Worm (Caenorhabditis elegans) whole organism, L4/young adult: ENCODE results near the gene spp-26.
"Not testable (repeated sequence)": the region's sequence is repeated elsewhere in the genome, so short reads cannot be mapped to it uniquely, and the experiment has no call there.

ENCODE experiments used
- W03F9.2 ChIP-seq: fragments of 150-350 bp; optimal IDR thresholded peaks from 2 replicates; lab custom pipeline; 2014; ENCODE audit warnings: missing biosample characterization, missing genetic modification characterization
- dao-5 ChIP-seq: sonication (generic microtip); optimal IDR thresholded peaks from 2 replicates; lab custom pipeline; 2016; ENCODE audit warnings: missing genotype, missing genetic modification characterization, moderate library complexity, missing compliant biosample characterization
- him-1 ChIP-seq: sonication (generic microtip); optimal IDR thresholded peaks from 2 replicates; lab custom pipeline; 2016; ENCODE audit warnings: missing genotype, missing genetic modification reagents, missing genetic modification characterization, missing compliant biosample characterization

spp-26 gene

ce11 chrV:6559105-6559504 is at the start of gene spp-26:
TSS of gene spp-26 (minus strand) at chrV:6559205.
- TF ChIP-seq him-1 (tag; lab: Kevin White, UChicago), result no peak
- no peak for TF ChIP-seq W03F9.2 (tag; lab: Kevin White, UChicago)
- no peak for TF ChIP-seq dao-5 (tag; lab: Kevin White, UChicago)

- TF ChIP-seq W03F9.2 (tag; lab: Kevin White, UChicago), result peak; percentile 40
- TF ChIP-seq dao-5 (tag; lab: Kevin White, UChicago), result no peak
These were observed 47.2 kb upstream of the spp-26 start for ce11 chrV:6606197-6606596.

ce11 chrV:6605275-6605674 is 46.3 kb upstream of the spp-26 start, which contains the start of gene ZK1055.7:
TSS of gene ZK1055.7 (minus strand) at chrV:6605375.
- TF ChIP-seq him-1 (tag; lab: Kevin White, UChicago) (no peak), W03F9.2 (tag; lab: Kevin White, UChicago) (no peak), dao-5 (tag; lab: Kevin White, UChicago) (no peak)

ce11 chrV:6602556-6603062 is 43.6 kb upstream of the spp-26 start, which contains the start of gene ZK1055.6:
TSS of gene ZK1055.6 (minus strand) at chrV:6602606.
- no peak for TF ChIP-seq dao-5 (tag; lab: Kevin White, UChicago)
- TF ChIP-seq him-1 (tag; lab: Kevin White, UChicago), result no peak
- TF ChIP-seq W03F9.2 (tag; lab: Kevin White, UChicago), result no peak

- TF ChIP-seq him-1 (tag; lab: Kevin White, UChicago) (no peak), dao-5 (tag; lab: Kevin White, UChicago) (no peak), W03F9.2 (tag; lab: Kevin White, UChicago) (no peak)
These were observed 34.8 kb upstream of the spp-26 start, which contains the start of gene hcp-1 for ce11 chrV:6593700-6594244. TSS of gene hcp-1 (plus strand) at chrV:6594194.

ce11 chrV:6590283-6590682 is 31.3 kb upstream of the spp-26 start, which contains the start of gene ZK1055.2:
TSS of gene ZK1055.2 (plus strand) at chrV:6590583.
- TF ChIP-seq dao-5 (tag; lab: Kevin White, UChicago) (no peak), W03F9.2 (tag; lab: Kevin White, UChicago) (no peak), him-1 (tag; lab: Kevin White, UChicago) (no peak)

- not testable (repeated sequence) for TF ChIP-seq him-1, W03F9.2, dao-5 (tag; lab: Kevin White, UChicago)
These were observed 22.8 kb upstream of the spp-26 start, which contains the start of gene ZK1055.4 for ce11 chrV:6581762-6582161. TSS of gene ZK1055.4 (plus strand) at chrV:6582062.

- TF ChIP-seq dao-5 (tag; lab: Kevin White, UChicago) (no peak), him-1 (tag; lab: Kevin White, UChicago) (no peak), W03F9.2 (tag; lab: Kevin White, UChicago) (no peak)
These were observed 21.0 kb upstream of the spp-26 start, which contains the start of gene EGAP9.3 for ce11 chrV:6579992-6580391. TSS of gene EGAP9.3 (minus strand) at chrV:6580122.

- TF ChIP-seq W03F9.2 (tag; lab: Kevin White, UChicago) (no peak), him-1 (tag; lab: Kevin White, UChicago) (no peak), dao-5 (tag; lab: Kevin White, UChicago) (no peak)
These were observed 17.6 kb upstream of the spp-26 start, which contains the start of gene EGAP9.4 for ce11 chrV:6576567-6576966. TSS of gene EGAP9.4 (plus strand) at chrV:6576867.

ce11 chrV:6575406-6576130 is 16.6 kb upstream of the spp-26 start, which contains the start of gene fut-2:
TSS of gene fut-2 (minus strand) at chrV:6575890.
- TF ChIP-seq dao-5 (tag; lab: Kevin White, UChicago), result no peak
- TF ChIP-seq him-1 (tag; lab: Kevin White, UChicago), result no peak
- no peak for TF ChIP-seq W03F9.2 (tag; lab: Kevin White, UChicago)

- TF ChIP-seq him-1 (tag; lab: Kevin White, UChicago) (no peak), dao-5 (tag; lab: Kevin White, UChicago) (no peak), W03F9.2 (tag; lab: Kevin White, UChicago) (no peak)
These were observed 6.9 kb upstream of the spp-26 start, which contains the start of gene K04A8.1 for ce11 chrV:6565851-6566386. TSS of gene K04A8.1 (plus strand) at chrV:6566336.

- TF ChIP-seq him-1 (tag; lab: Kevin White, UChicago) (no peak), dao-5 (tag; lab: Kevin White, UChicago) (no peak), W03F9.2 (tag; lab: Kevin White, UChicago) (no peak)
These were observed 2.6 kb upstream of the spp-26 start, which contains the start of gene spp-19 for ce11 chrV:6561592-6561991. TSS of gene spp-19 (minus strand) at chrV:6561692.

ce11 chrV:6559585-6559984 is 580 bp upstream of the spp-26 start:
- no peak for TF ChIP-seq W03F9.2 (tag; lab: Kevin White, UChicago)
- TF ChIP-seq dao-5 (tag; lab: Kevin White, UChicago), result peak; percentile 21
- no peak for TF ChIP-seq him-1 (tag; lab: Kevin White, UChicago)
